Fruit fly (Drosophila melanogaster): ENCODE measurements around the gene CG14234.

dm6 chrX:19773734-19774702 is 38.6 kb downstream of the CG14234 start:
- TF ChIP-seq CG8478 (optimal IDR thresholded peaks at IDR 0.05), result no peak
- TF ChIP-seq pan (optimal IDR thresholded peaks at IDR 0.05), result no peak
- no peak for TF ChIP-seq Dll (optimal IDR thresholded peaks at IDR 0.05)
